Worm (Caenorhabditis elegans) whole organism, L2 larva: ENCODE data around the gene sea-2.

Source experiments
- aly-2 ChIP-seq: fragments of 150-350 bp; optimal IDR thresholded peaks from 2 replicates; lab custom pipeline; 2014; ENCODE audit warnings: missing biosample characterization, missing genetic modification characterization
- egl-27 ChIP-seq: sonication (generic microtip); optimal IDR thresholded peaks from 3 replicates; lab custom pipeline; 2017; ENCODE audit warnings: missing biosample characterization, missing genetic modification reagents, missing genetic modification characterization
- fos-1 ChIP-seq: fragments of 150-350 bp; optimal IDR thresholded peaks from 2 replicates; lab custom pipeline; 2014; ENCODE audit warnings: missing biosample characterization, missing genetic modification characterization
- lin-11 ChIP-seq: fragments of 150-350 bp; sonication (generic microtip); optimal IDR thresholded peaks from 2 replicates; lab custom pipeline; 2014; ENCODE audit warnings: missing biosample characterization, missing genetic modification characterization, inconsistent platforms, mixed read lengths
- mdl-1 ChIP-seq, 2 experiments: fragments of 150-350 bp in 1 of 2; sonication (generic microtip) in 1 of 2; optimal IDR thresholded peaks; 2 replicates each; lab custom pipeline; 2017; ENCODE audit warnings: missing biosample characterization in 2 of 2, missing genetic modification characterization in 2 of 2
- nhr-12 ChIP-seq: fragments of 150-350 bp; optimal IDR thresholded peaks from 2 replicates; lab custom pipeline; 2014; ENCODE audit warnings: missing biosample characterization, missing genetic modification characterization
- nhr-6 ChIP-seq: fragments of 150-350 bp; optimal IDR thresholded peaks from 2 replicates; lab custom pipeline; 2014; ENCODE audit warnings: missing biosample characterization, missing genetic modification characterization

- TF ChIP-seq fos-1: no peak
- TF ChIP-seq mdl-1 (tag; optimal IDR thresholded peaks at IDR 0.05; lab: Kevin White, UChicago): no peak
- no peak for TF ChIP-seq egl-27
- no peak for TF ChIP-seq aly-2 (tag; lab: Kevin White, UChicago)
- no peak for TF ChIP-seq lin-11
- no peak for TF ChIP-seq nhr-6 (tag; lab: Kevin White, UChicago)
- no peak for TF ChIP-seq nhr-12 (tag; lab: Kevin White, UChicago)
These were observed 16.5 kb upstream of the sea-2 start, which contains the start of gene Y14H12B.2 for ce11 chrII:3933640-3934039.
